Fruit fly (Drosophila melanogaster) whole organism, prepupa: Measurements from ENCODE around the gene CG34398.
A peak's percentile ranks its signal among the peaks of the same experiment; 100 is the strongest.

ENCODE experiments used
- CG6808 ChIP-seq: fragments of 200-800 bp; sonication (Bioruptor generic); optimal IDR thresholded peaks from 3 replicates; lab custom pipeline; 2017; ENCODE audit warnings: missing biosample characterization, missing genetic modification characterization, mild to moderate bottlenecking, moderate library complexity, missing genetic modification reagents
- CG8319 ChIP-seq: fragments of 200-800 bp; sonication (Bioruptor generic); optimal IDR thresholded peaks from 3 replicates; lab custom pipeline; 2016; ENCODE audit warnings: missing biosample characterization, missing genetic modification characterization
- Eip75B ChIP-seq: fragments of 200-800 bp; sonication (Bioruptor generic); optimal IDR thresholded peaks from 3 replicates; lab custom pipeline; 2016; ENCODE audit warnings: missing biosample characterization, missing genetic modification characterization
- Ets21C ChIP-seq: fragments of 200-800 bp; sonication (Bioruptor generic); optimal IDR thresholded peaks from 3 replicates; lab custom pipeline; 2016; ENCODE audit warnings: missing biosample characterization, missing genetic modification characterization
- Hr39 ChIP-seq: fragments of 200-800 bp; sonication (Bioruptor generic); optimal IDR thresholded peaks from 2 replicates; lab custom pipeline; 2016; ENCODE audit warnings: missing biosample characterization, missing genetic modification characterization
- Sox15 ChIP-seq: fragments of 200-800 bp; sonication (Bioruptor generic); optimal IDR thresholded peaks from 3 replicates; lab custom pipeline; 2016; ENCODE audit warnings: missing biosample characterization, missing genetic modification characterization
- dac ChIP-seq: fragments of 200-800 bp; sonication (Bioruptor generic); optimal IDR thresholded peaks from 2 replicates; lab custom pipeline; 2017; ENCODE audit warnings: missing biosample characterization, mild to moderate bottlenecking, missing genetic modification characterization
- dsx ChIP-seq: fragments of 200-800 bp; optimal IDR thresholded peaks from 3 replicates; lab custom pipeline; 2019; ENCODE audit warnings: missing biosample characterization, mild to moderate bottlenecking, missing genetic modification characterization, moderate library complexity; ENCODE audit not compliant: poor library complexity, severe bottlenecking
- fd59A ChIP-seq: fragments of 200-800 bp; sonication (Bioruptor generic); optimal IDR thresholded peaks from 2 replicates; lab custom pipeline; 2017; ENCODE audit warnings: missing biosample characterization, mild to moderate bottlenecking, missing genetic modification characterization, missing genetic modification reagents
- lz ChIP-seq: fragments of 200-800 bp; sonication (Bioruptor generic); optimal IDR thresholded peaks from 3 replicates; lab custom pipeline; 2016; ENCODE audit warnings: missing biosample characterization, missing genetic modification characterization

- peak; percentile 80 for TF ChIP-seq Eip75B (GFP tag; lab: Kevin White, UChicago)
- TF ChIP-seq dsx (GFP tag; lab: Kevin White, UChicago) = peak; percentile 87
- TF ChIP-seq CG6808 = peak; percentile 63
- TF ChIP-seq Sox15 (GFP tag; lab: Kevin White, UChicago) = peak; percentile 31
- TF ChIP-seq Hr39 = peak; percentile 55
- peak; percentile 32 for TF ChIP-seq dac (GFP tag; lab: Kevin White, UChicago)
- peak; percentile 39 for TF ChIP-seq Ets21C (GFP tag; lab: Kevin White, UChicago)
- peak; percentile 49 for TF ChIP-seq fd59A (GFP tag; lab: Kevin White, UChicago)
- peak; percentile 77 for TF ChIP-seq CG8319
- peak; percentile 72 for TF ChIP-seq lz (GFP tag; lab: Kevin White, UChicago)
These were observed 21.7 kb downstream of the CG34398 start for dm6 chr2L:8920294-8920693.
